Worm (Caenorhabditis elegans) whole organism, young adult: Measurements from ENCODE around the gene lido-10.
A peak's percentile ranks its signal among the peaks of the same experiment; 100 is the strongest.

ENCODE experiments used
- B0261.1 ChIP-seq: sonication (generic microtip); optimal IDR thresholded peaks from 2 replicates; lab custom pipeline; 2016; ENCODE audit warnings: mild to moderate bottlenecking, missing genetic modification characterization, moderate library complexity, missing compliant biosample characterization
- F33H1.4 ChIP-seq: fragments of 200-800 bp; sonication (Bioruptor generic); IDR thresholded peaks from 2 replicates; pipeline ENCODE4 v1.3.6; 2022; ENCODE audit warnings: missing genetic modification reagents, missing genetic modification characterization, missing compliant biosample characterization
- F39B2.1 ChIP-seq: fragments of 200-800 bp; sonication (Bioruptor generic); IDR thresholded peaks from 2 replicates; pipeline ENCODE4 v1.3.6; 2022; ENCODE audit warnings: missing genetic modification reagents, missing genetic modification characterization, missing compliant biosample characterization
- T07F8.4 ChIP-seq: sonication (generic microtip); optimal IDR thresholded peaks from 2 replicates; lab custom pipeline; 2016; ENCODE audit warnings: mild to moderate bottlenecking, missing genetic modification characterization, moderate library complexity, missing compliant biosample characterization
- T26A5.8 ChIP-seq: sonication (generic microtip); optimal IDR thresholded peaks from 2 replicates; lab custom pipeline; 2016; ENCODE audit warnings: missing genetic modification characterization, missing compliant biosample characterization
- Y56A3A.18 ChIP-seq: fragments of 200-800 bp; sonication (Bioruptor generic); IDR thresholded peaks from 2 replicates; pipeline ENCODE4 v1.3.6; 2022; ENCODE audit warnings: missing genetic modification reagents, missing genetic modification characterization, missing compliant biosample characterization
- ama-1 ChIP-seq, 3 experiments: fragments of 150-350 bp in 1 of 3; sonication (generic microtip) in 2 of 3; optimal IDR thresholded peaks; 2 replicates each; lab custom pipeline; 2014 to 2018; ENCODE audit warnings: missing biosample characterization in 2 of 3, missing genetic modification characterization in 2 of 3, missing genetic modification reagents in 2 of 3
- athp-1 ChIP-seq: sonication (generic microtip); optimal IDR thresholded peaks from 2 replicates; lab custom pipeline; 2017; ENCODE audit warnings: mild to moderate bottlenecking, missing genetic modification characterization, missing compliant biosample characterization
- ceh-58 ChIP-seq: fragments of 200-800 bp; sonication (Bioruptor generic); IDR thresholded peaks from 2 replicates; pipeline ENCODE4 v1.3.6; 2022; ENCODE audit warnings: missing genetic modification characterization, missing compliant biosample characterization
- ceh-91 ChIP-seq: fragments of 200-800 bp; sonication (Bioruptor generic); IDR thresholded peaks from 2 replicates; pipeline ENCODE4 v1.3.6; 2022; ENCODE audit warnings: missing genetic modification reagents, missing genetic modification characterization, missing compliant biosample characterization
- dpl-1 ChIP-seq: fragments of 150-350 bp; optimal IDR thresholded peaks from 2 replicates; lab custom pipeline; 2014; ENCODE audit warnings: missing biosample characterization, missing genetic modification reagents, missing genetic modification characterization
- egl-18 ChIP-seq: fragments of 200-800 bp; sonication (Bioruptor generic); IDR thresholded peaks from 2 replicates; pipeline ENCODE4 v1.3.6; 2022; ENCODE audit warnings: missing genetic modification reagents, missing genetic modification characterization, missing compliant biosample characterization
- egrh-3 ChIP-seq: fragments of 200-800 bp; sonication (Bioruptor generic); IDR thresholded peaks from 2 replicates; pipeline ENCODE4 v1.3.6; 2022; ENCODE audit warnings: missing genetic modification reagents, missing genetic modification characterization, missing compliant biosample characterization
- ekl-4 ChIP-seq: fragments of 200-800 bp; sonication (Bioruptor generic); IDR thresholded peaks from 2 replicates; pipeline ENCODE4 v1.3.6; 2022; ENCODE audit warnings: missing genetic modification reagents, missing genetic modification characterization, missing compliant biosample characterization
- lin-26 ChIP-seq: fragments of 200-800 bp; sonication (Bioruptor generic); IDR thresholded peaks from 2 replicates; pipeline ENCODE4 v1.3.6; 2022; ENCODE audit warnings: missing genetic modification reagents, missing genetic modification characterization, missing compliant biosample characterization
- lin-35 ChIP-seq, 3 experiments: fragments of 150-350 bp in 2 of 3; sonication (generic microtip) in 1 of 3; optimal IDR thresholded peaks; 2 replicates each; lab custom pipeline; 2014 to 2018; ENCODE audit warnings: missing biosample characterization in 3 of 3, missing genetic modification characterization in 3 of 3, missing genetic modification reagents in 3 of 3
- lin-40 ChIP-seq: sonication (generic microtip); optimal IDR thresholded peaks from 2 replicates; lab custom pipeline; 2016; ENCODE audit warnings: missing genetic modification characterization, mild to moderate bottlenecking, missing compliant biosample characterization, missing genotype, missing genetic modification reagents
- lsl-1 ChIP-seq: fragments of 200-800 bp; sonication (Bioruptor generic); optimal IDR thresholded peaks from 2 replicates; lab custom pipeline; 2018; ENCODE audit warnings: mild to moderate bottlenecking, missing genetic modification characterization, moderate library complexity, missing compliant biosample characterization
- madf-3 ChIP-seq: fragments of 200-800 bp; sonication (Bioruptor generic); IDR thresholded peaks from 2 replicates; pipeline ENCODE4 v1.3.6; 2022; ENCODE audit warnings: missing genetic modification reagents, missing genetic modification characterization, missing compliant biosample characterization
- nhr-120 ChIP-seq: fragments of 200-800 bp; sonication (Bioruptor generic); IDR thresholded peaks from 2 replicates; pipeline ENCODE4 v1.3.6; 2022; ENCODE audit warnings: missing genetic modification characterization, missing compliant biosample characterization
- nhr-80 ChIP-seq: sonication (generic microtip); optimal IDR thresholded peaks from 2 replicates; lab custom pipeline; 2016; ENCODE audit warnings: missing genetic modification characterization, missing compliant biosample characterization
- rcor-1 ChIP-seq: fragments of 200-800 bp; sonication (Bioruptor generic); IDR thresholded peaks from 2 replicates; pipeline ENCODE4 v1.3.6; 2022; ENCODE audit warnings: missing genetic modification reagents, missing genetic modification characterization, missing compliant biosample characterization
- rec-8 ChIP-seq, 2 experiments: sonication (generic microtip); optimal IDR thresholded peaks; 2 replicates each; lab custom pipeline; 2016; ENCODE audit warnings: mild to moderate bottlenecking in 2 of 2, missing genetic modification characterization in 2 of 2, missing genetic modification reagents in 2 of 2, missing genotype in 2 of 2, missing biosample characterization in 1 of 2, missing compliant biosample characterization in 1 of 2, moderate library complexity in 1 of 2
- rpc-1 ChIP-seq, 2 experiments: fragments of 150-350 bp in 1 of 2; sonication (generic microtip) in 1 of 2; optimal IDR thresholded peaks; 2 replicates each; lab custom pipeline; 2014 to 2018; ENCODE audit warnings: missing biosample characterization in 1 of 2, missing genetic modification characterization in 1 of 2, missing genetic modification reagents in 1 of 2, missing genotype in 1 of 2
- snpc-4 ChIP-seq, 5 experiments: fragments of 150-350 bp in 1 of 5; sonication (generic microtip) in 4 of 5; optimal IDR thresholded peaks; 2 replicates each; lab custom pipeline; 2014 to 2018; ENCODE audit warnings: missing genetic modification characterization in 5 of 5, missing biosample characterization in 3 of 5, antibody characterized with exemption in 2 of 5, mild to moderate bottlenecking in 2 of 5, missing compliant biosample characterization in 2 of 5, missing genotype in 2 of 5, moderate library complexity in 2 of 5, missing genetic modification reagents in 1 of 5
- sptf-2 ChIP-seq: fragments of 200-800 bp; sonication (Bioruptor generic); optimal IDR thresholded peaks from 2 replicates; lab custom pipeline; 2018; ENCODE audit warnings: mild to moderate bottlenecking, missing genetic modification characterization, missing compliant biosample characterization
- tbp1 ChIP-seq: fragments of 200-800 bp; sonication (Bioruptor generic); optimal IDR thresholded peaks from 2 replicates; lab custom pipeline; 2018; ENCODE audit warnings: mild to moderate bottlenecking, missing genetic modification characterization, missing compliant biosample characterization
- tbx-9 ChIP-seq: sonication (generic microtip); optimal IDR thresholded peaks from 2 replicates; lab custom pipeline; 2016; ENCODE audit warnings: borderline replicate concordance, missing genetic modification characterization, inconsistent platforms, missing compliant biosample characterization
- ztf-25 ChIP-seq: fragments of 200-800 bp; sonication (Bioruptor generic); IDR thresholded peaks from 2 replicates; pipeline ENCODE4 v1.3.6; 2022; ENCODE audit warnings: missing genetic modification reagents, missing genetic modification characterization, missing compliant biosample characterization

Gene lido-10

ce11 chrII:3002211-3002610 lies at the start of gene lido-10:
Gene lido-10 (plus strand): TSS chrII:3002511.
- TF ChIP-seq rec-8 (tag; optimal IDR thresholded peaks at IDR 0.05; lab: Kevin White, UChicago) (no peak), madf-3 (GFP tag; lab: Robert Waterston, UW) (no peak), lin-26 (GFP tag; lab: Robert Waterston, UW) (no peak), T26A5.8 (tag; lab: Kevin White, UChicago) (no peak), dpl-1 (GFP tag; lab: Kevin White, UChicago) (no peak), egl-18 (no peak), lsl-1 (GFP tag; lab: Kevin White, UChicago) (no peak), B0261.1 (no peak), rcor-1 (GFP tag; lab: Robert Waterston, UW) (no peak), rpc-1 (optimal IDR thresholded peaks at IDR 0.05; lab: Kevin White, UChicago) (no peak), rpc-1 (tag; optimal IDR thresholded peaks at IDR 0.05; lab: Kevin White, UChicago) (no peak), tbx-9 (tag; lab: Kevin White, UChicago) (no peak), ekl-4 (GFP tag; lab: Robert Waterston, UW) (no peak), Y56A3A.18 (GFP tag; lab: Robert Waterston, UW) (no peak), athp-1 (no peak), ceh-91 (GFP tag; lab: Robert Waterston, UW) (no peak), T07F8.4 (tag; lab: Kevin White, UChicago) (no peak), nhr-120 (GFP tag; lab: Robert Waterston, UW) (no peak)

- no peak for TF ChIP-seq lin-40 (tag; lab: Kevin White, UChicago)
- TF ChIP-seq rpc-1 (optimal IDR thresholded peaks at IDR 0.05; lab: Kevin White, UChicago): no peak
- peak; percentile 21 for TF ChIP-seq rpc-1 (tag; optimal IDR thresholded peaks at IDR 0.05; lab: Kevin White, UChicago)
- no peak for TF ChIP-seq lin-35 (GFP tag; optimal IDR thresholded peaks at IDR 0.05; lab: Kevin White, UChicago)
- no peak for TF ChIP-seq nhr-80 (tag; lab: Kevin White, UChicago)
These were observed 49.7 kb upstream of the lido-10 start, which contains the start of gene irld-51 for ce11 chrII:2952629-2953028. Gene irld-51 (minus strand): TSS chrII:2952729.

- no peak for TF ChIP-seq rpc-1 (optimal IDR thresholded peaks at IDR 0.05; lab: Kevin White, UChicago)
- peak; percentile 62 for TF ChIP-seq rpc-1 (tag; optimal IDR thresholded peaks at IDR 0.05; lab: Kevin White, UChicago)
- TF ChIP-seq egrh-3 (GFP tag; lab: Robert Waterston, UW): no peak
- TF ChIP-seq tbp1: peak; percentile 70
- TF ChIP-seq snpc-4 (GFP tag; optimal IDR thresholded peaks at IDR 0.05; lab: Kevin White, UChicago): no peak
- no peak for TF ChIP-seq snpc-4 (tag; optimal IDR thresholded peaks at IDR 0.05; lab: Kevin White, UChicago)
- no peak for TF ChIP-seq sptf-2 (GFP tag; lab: Kevin White, UChicago)
- TF ChIP-seq B0261.1: peak; percentile 34
- 0 out of 2 replicates have a peak, but pooled peaks have one; percentile 22 for TF ChIP-seq lin-26 (GFP tag; lab: Robert Waterston, UW)
- TF ChIP-seq ama-1 (optimal IDR thresholded peaks at IDR 0.05; lab: Kevin White, UChicago): no peak
- no peak for TF ChIP-seq ama-1 (GFP tag; optimal IDR thresholded peaks at IDR 0.05; lab: Kevin White, UChicago)
- no peak for TF ChIP-seq F33H1.4
- no peak for TF ChIP-seq F39B2.1 (GFP tag; lab: Robert Waterston, UW)
- TF ChIP-seq ztf-25 (GFP tag; lab: Robert Waterston, UW): no peak
- TF ChIP-seq, all 124 proteins: peak for 4
These were observed 46.6 kb upstream of the lido-10 start, which contains the start of gene irld-48 for ce11 chrII:2955656-2956115. Gene irld-48 (plus strand): TSS chrII:2956065.

ce11 chrII:2958308-2958707 lies 44.0 kb upstream of the lido-10 start, which contains the start of gene srw-60:
Gene srw-60 (plus strand): TSS chrII:2958608.
- TF ChIP-seq ceh-58 (0 out of 2 replicates have a peak, but pooled peaks have one; percentile 23), T07F8.4 (tag; lab: Kevin White, UChicago) (no peak)
- TF ChIP-seq, all 124 proteins: peak for 1
